Worm (Caenorhabditis elegans) whole organism, young adult: Measurements from ENCODE around the gene eif-1.
A peak's percentile ranks its signal among the peaks of the same experiment; 100 is the strongest.

Source experiments
- B0019.2 ChIP-seq: fragments of 200-800 bp; sonication (Bioruptor generic); conservative IDR thresholded peaks from 2 replicates; pipeline ENCODE4 v1.3.6; 2022; ENCODE audit warnings: missing genetic modification reagents, missing genetic modification characterization, missing compliant biosample characterization
- F33H1.4 ChIP-seq: fragments of 200-800 bp; sonication (Bioruptor generic); IDR thresholded peaks from 2 replicates; pipeline ENCODE4 v1.3.6; 2022; ENCODE audit warnings: missing genetic modification reagents, missing genetic modification characterization, missing compliant biosample characterization
- Y56A3A.18 ChIP-seq: fragments of 200-800 bp; sonication (Bioruptor generic); IDR thresholded peaks from 2 replicates; pipeline ENCODE4 v1.3.6; 2022; ENCODE audit warnings: missing genetic modification reagents, missing genetic modification characterization, missing compliant biosample characterization
- ama-1 ChIP-seq, 3 experiments: fragments of 150-350 bp in 1 of 3; sonication (generic microtip) in 2 of 3; optimal IDR thresholded peaks; 2 replicates each; lab custom pipeline; 2014 to 2018; ENCODE audit warnings: missing biosample characterization in 2 of 3, missing genetic modification characterization in 2 of 3, missing genetic modification reagents in 2 of 3
- aptf-2 ChIP-seq: fragments of 200-800 bp; sonication (Bioruptor generic); conservative IDR thresholded peaks from 2 replicates; pipeline ENCODE4 v1.3.6; 2022; ENCODE audit warnings: missing genetic modification reagents, missing genetic modification characterization, missing compliant biosample characterization
- aptf-3 ChIP-seq: fragments of 200-800 bp; sonication (Bioruptor generic); IDR thresholded peaks from 2 replicates; pipeline ENCODE4 v1.3.6; 2022; ENCODE audit warnings: missing genetic modification characterization, missing compliant biosample characterization
- attf-5 ChIP-seq: fragments of 200-800 bp; sonication (Bioruptor generic); optimal IDR thresholded peaks from 2 replicates; lab custom pipeline; 2018; ENCODE audit warnings: mild to moderate bottlenecking, missing genetic modification characterization, missing compliant biosample characterization
- attf-6 ChIP-seq: fragments of 200-800 bp; sonication (Bioruptor generic); IDR thresholded peaks from 2 replicates; pipeline ENCODE4 v1.3.6; 2022; ENCODE audit warnings: missing genetic modification reagents, missing genetic modification characterization, missing compliant biosample characterization
- bed-2 ChIP-seq: fragments of 200-800 bp; sonication (Bioruptor generic); IDR thresholded peaks from 2 replicates; pipeline ENCODE4 v1.3.6; 2022; ENCODE audit warnings: missing genetic modification reagents, missing genetic modification characterization, missing compliant biosample characterization
- cebp-1 ChIP-seq, 2 experiments: fragments of 200-800 bp in 1 of 2; sonication (Bioruptor generic) in 1 of 2; sonication (generic microtip) in 1 of 2; IDR thresholded peaks in 1 of 2; optimal IDR thresholded peaks in 1 of 2; 2 replicates each; pipeline versions ENCODE4 v1.3.6 to Lab custom; 2017 to 2022; ENCODE audit warnings: missing compliant biosample characterization in 2 of 2, missing genetic modification characterization in 2 of 2, mild to moderate bottlenecking in 1 of 2, missing genetic modification reagents in 1 of 2, moderate library complexity in 1 of 2
- ceh-100 ChIP-seq: fragments of 200-800 bp; sonication (Bioruptor generic); IDR thresholded peaks from 2 replicates; pipeline ENCODE4 v1.3.6; 2022; ENCODE audit warnings: missing genetic modification reagents, missing genetic modification characterization, missing compliant biosample characterization
- ceh-27 ChIP-seq: fragments of 200-800 bp; sonication (Bioruptor generic); optimal IDR thresholded peaks from 2 replicates; lab custom pipeline; 2018; ENCODE audit warnings: mild to moderate bottlenecking, missing genetic modification characterization, moderate library complexity, missing compliant biosample characterization
- ceh-79 ChIP-seq: sonication (generic microtip); optimal IDR thresholded peaks from 2 replicates; lab custom pipeline; 2017; ENCODE audit warnings: mild to moderate bottlenecking, missing genetic modification characterization, missing compliant biosample characterization
- chd-7 ChIP-seq: sonication (generic microtip); optimal IDR thresholded peaks from 2 replicates; lab custom pipeline; 2016; ENCODE audit warnings: mild to moderate bottlenecking, missing genetic modification characterization, moderate library complexity, missing compliant biosample characterization
- die-1 ChIP-seq: sonication (generic microtip); optimal IDR thresholded peaks from 2 replicates; lab custom pipeline; 2016; ENCODE audit warnings: missing genotype, mild to moderate bottlenecking, missing genetic modification characterization, missing compliant biosample characterization
- dpl-1 ChIP-seq: fragments of 150-350 bp; optimal IDR thresholded peaks from 2 replicates; lab custom pipeline; 2014; ENCODE audit warnings: missing biosample characterization, missing genetic modification reagents, missing genetic modification characterization
- egrh-3 ChIP-seq: fragments of 200-800 bp; sonication (Bioruptor generic); IDR thresholded peaks from 2 replicates; pipeline ENCODE4 v1.3.6; 2022; ENCODE audit warnings: missing genetic modification reagents, missing genetic modification characterization, missing compliant biosample characterization
- hmg-1.2 ChIP-seq: fragments of 200-800 bp; sonication (Bioruptor generic); IDR thresholded peaks from 2 replicates; pipeline ENCODE4 v1.3.6; 2022; ENCODE audit warnings: missing genetic modification reagents, missing genetic modification characterization, missing compliant biosample characterization
- let-607 ChIP-seq, 2 experiments: fragments of 200-800 bp in 1 of 2; sonication (Bioruptor generic) in 1 of 2; sonication (generic microtip) in 1 of 2; optimal IDR thresholded peaks; 2 replicates each; lab custom pipeline; 2016 to 2018; ENCODE audit warnings: mild to moderate bottlenecking in 2 of 2, missing compliant biosample characterization in 2 of 2, missing genetic modification characterization in 2 of 2, moderate library complexity in 2 of 2, missing genotype in 1 of 2
- lsl-1 ChIP-seq: fragments of 200-800 bp; sonication (Bioruptor generic); optimal IDR thresholded peaks from 2 replicates; lab custom pipeline; 2018; ENCODE audit warnings: mild to moderate bottlenecking, missing genetic modification characterization, moderate library complexity, missing compliant biosample characterization
- lsy-27 ChIP-seq: sonication (generic microtip); optimal IDR thresholded peaks from 2 replicates; lab custom pipeline; 2017; ENCODE audit warnings: missing genetic modification characterization, mild to moderate bottlenecking, missing compliant biosample characterization, antibody characterized with exemption, missing genotype, borderline replicate concordance; ENCODE audit not compliant: insufficient read depth
- mel-28 ChIP-seq: sonication (generic microtip); optimal IDR thresholded peaks from 2 replicates; lab custom pipeline; 2016; ENCODE audit warnings: borderline replicate concordance, mild to moderate bottlenecking, missing genetic modification characterization, missing compliant biosample characterization
- mes-4 ChIP-seq: sonication (generic microtip); optimal IDR thresholded peaks from 2 replicates; lab custom pipeline; 2016; ENCODE audit warnings: missing genotype, missing genetic modification characterization, missing compliant biosample characterization
- nfya-1 ChIP-seq: sonication (generic microtip); optimal IDR thresholded peaks from 2 replicates; lab custom pipeline; 2017; ENCODE audit warnings: antibody characterized with exemption, missing compliant biosample characterization, missing genetic modification characterization, borderline replicate concordance; ENCODE audit not compliant: insufficient read depth
- nhr-80 ChIP-seq: sonication (generic microtip); optimal IDR thresholded peaks from 2 replicates; lab custom pipeline; 2016; ENCODE audit warnings: missing genetic modification characterization, missing compliant biosample characterization
- nhr-90 ChIP-seq: sonication (generic microtip); optimal IDR thresholded peaks from 2 replicates; lab custom pipeline; 2016; ENCODE audit warnings: missing genotype, mild to moderate bottlenecking, missing genetic modification characterization, missing compliant biosample characterization
- pbrm-1 ChIP-seq: fragments of 200-800 bp; sonication (Bioruptor generic); IDR thresholded peaks from 2 replicates; pipeline ENCODE4 v1.3.6; 2022; ENCODE audit warnings: missing genetic modification reagents, missing genetic modification characterization, missing compliant biosample characterization
- rcor-1 ChIP-seq: fragments of 200-800 bp; sonication (Bioruptor generic); IDR thresholded peaks from 2 replicates; pipeline ENCODE4 v1.3.6; 2022; ENCODE audit warnings: missing genetic modification reagents, missing genetic modification characterization, missing compliant biosample characterization
- rpc-1 ChIP-seq, 2 experiments: fragments of 150-350 bp in 1 of 2; sonication (generic microtip) in 1 of 2; optimal IDR thresholded peaks; 2 replicates each; lab custom pipeline; 2014 to 2018; ENCODE audit warnings: missing biosample characterization in 1 of 2, missing genetic modification characterization in 1 of 2, missing genetic modification reagents in 1 of 2, missing genotype in 1 of 2
- snpc-1.3 ChIP-seq: sonication (generic microtip); optimal IDR thresholded peaks from 2 replicates; lab custom pipeline; 2017; ENCODE audit warnings: missing genetic modification characterization, mild to moderate bottlenecking, missing compliant biosample characterization, antibody characterized with exemption, moderate library complexity, missing genotype, missing genetic modification reagents; ENCODE audit not compliant: insufficient read depth
- snpc-3.4 ChIP-seq: sonication (generic microtip); optimal IDR thresholded peaks from 2 replicates; lab custom pipeline; 2017; ENCODE audit warnings: missing genetic modification characterization, mild to moderate bottlenecking, missing compliant biosample characterization, antibody characterized with exemption, moderate library complexity, missing genotype, missing genetic modification reagents
- snpc-4 ChIP-seq, 5 experiments: fragments of 150-350 bp in 1 of 5; sonication (generic microtip) in 4 of 5; optimal IDR thresholded peaks; 2 replicates each; lab custom pipeline; 2014 to 2018; ENCODE audit warnings: missing genetic modification characterization in 5 of 5, missing biosample characterization in 3 of 5, antibody characterized with exemption in 2 of 5, mild to moderate bottlenecking in 2 of 5, missing compliant biosample characterization in 2 of 5, missing genotype in 2 of 5, moderate library complexity in 2 of 5, missing genetic modification reagents in 1 of 5
- xnd-1 ChIP-seq: sonication (generic microtip); optimal IDR thresholded peaks from 2 replicates; lab custom pipeline; 2016; ENCODE audit warnings: missing genotype, missing genetic modification reagents, missing genetic modification characterization, missing compliant biosample characterization
- zfh-2 ChIP-seq: fragments of 200-800 bp; sonication (Bioruptor generic); conservative IDR thresholded peaks from 2 replicates; pipeline ENCODE4 v1.3.6; 2022; ENCODE audit warnings: missing genetic modification reagents, missing genetic modification characterization, missing compliant biosample characterization
- zim-3 ChIP-seq: sonication (generic microtip); optimal IDR thresholded peaks from 2 replicates; lab custom pipeline; 2017; ENCODE audit warnings: mild to moderate bottlenecking, missing genetic modification characterization, moderate library complexity, missing compliant biosample characterization
- ztf-22 ChIP-seq: fragments of 200-800 bp; sonication (Bioruptor generic); optimal IDR thresholded peaks from 2 replicates; lab custom pipeline; 2018; ENCODE audit warnings: mild to moderate bottlenecking, missing genetic modification characterization, moderate library complexity, missing compliant biosample characterization

The eif-1 gene

DNA sequence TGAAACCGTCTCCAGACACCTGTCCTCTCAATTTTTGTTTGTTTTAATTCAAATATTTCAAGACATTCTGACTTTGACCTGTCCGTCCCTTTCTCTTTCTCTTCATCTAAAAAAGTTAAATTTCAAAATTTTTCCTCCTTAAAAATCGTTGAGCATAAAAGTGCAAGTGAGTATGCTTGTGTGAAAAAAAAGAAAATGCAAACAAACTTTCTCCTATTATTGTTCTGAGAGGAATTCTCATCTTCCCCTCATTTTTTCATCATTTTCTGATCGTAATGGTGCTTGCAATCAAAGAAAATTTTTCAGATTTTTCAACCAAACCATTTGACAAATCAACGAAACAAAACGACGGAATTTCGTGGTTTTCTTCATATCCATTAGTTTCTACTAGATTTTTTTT lies 24.5 kb downstream of the eif-1 start, which contains the start of gene shc-2:
shc-2 (plus strand) TSS at position 301 of the 400 bp plus-strand sequence.
- TF ChIP-seq dpl-1 (GFP tag; lab: Kevin White, UChicago) (no peak), ceh-27 (GFP tag; lab: Kevin White, UChicago) (no peak), ceh-100 (GFP tag; lab: Robert Waterston, UW) (no peak), bed-2 (GFP tag; lab: Robert Waterston, UW) (no peak)

DNA sequence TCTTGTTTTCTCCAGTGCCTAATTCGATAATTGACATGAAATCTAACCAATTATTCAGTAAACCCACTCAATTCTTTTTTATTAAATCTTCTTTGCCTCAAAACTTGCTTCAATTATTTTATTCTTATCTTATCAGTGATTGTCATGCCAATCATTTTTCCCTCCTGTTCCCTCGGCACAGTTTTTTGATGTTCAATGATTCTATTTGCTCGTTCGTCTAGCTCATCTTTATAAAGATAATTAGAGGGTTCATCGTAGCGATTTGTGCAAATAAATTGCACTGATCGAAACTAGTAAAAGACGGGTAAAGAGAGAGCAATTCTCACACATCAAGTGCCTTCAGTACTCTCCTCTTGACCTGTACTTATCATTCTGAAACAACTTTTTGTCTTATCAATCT lies 25.7 kb downstream of the eif-1 start:
- TF ChIP-seq ceh-79 (tag; lab: Kevin White, UChicago) (no peak), nhr-80 (peak; percentile 81)

ce11 chrII:4966576-4966975 lies 26.8 kb downstream of the eif-1 start:
- TF ChIP-seq aptf-3 (no peak), aptf-2 (no peak), attf-6 (GFP tag; lab: Robert Waterston, UW) (no peak)

- TF ChIP-seq zfh-2 (no peak), nhr-80 (peak; percentile 45)
- TF ChIP-seq, all 124 proteins: peak for 1
Observed at ce11 chrII:4960690-4961089, 32.7 kb downstream of the eif-1 start.

DNA sequence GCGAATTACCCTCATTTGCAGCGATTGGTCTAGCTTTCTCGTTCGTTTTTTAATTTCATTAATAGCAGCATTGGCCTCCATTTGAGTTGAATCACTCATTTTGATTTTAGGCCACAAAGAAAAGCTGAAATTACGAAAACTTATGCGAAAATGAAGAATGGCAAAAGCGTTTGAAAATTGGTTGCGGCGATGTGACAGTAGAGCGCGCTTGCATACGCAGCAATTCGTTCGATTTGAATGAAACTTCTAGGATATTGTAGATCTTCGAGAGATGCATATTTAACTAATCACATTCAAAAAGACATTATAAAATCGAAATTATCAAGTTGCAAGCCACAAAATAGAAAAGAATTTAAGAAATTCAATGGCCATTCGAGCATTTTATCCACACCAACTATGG lies 33.7 kb downstream of the eif-1 start, which contains the start of gene ulp-2:
ulp-2 (minus strand) TSS at position 158 of the 400 bp plus-strand sequence.
- TF ChIP-seq hmg-1.2 (peak; percentile 15; the same call in 1 of the 2 replicates), nfya-1 (tag; lab: Kevin White, UChicago) (no peak)

DNA sequence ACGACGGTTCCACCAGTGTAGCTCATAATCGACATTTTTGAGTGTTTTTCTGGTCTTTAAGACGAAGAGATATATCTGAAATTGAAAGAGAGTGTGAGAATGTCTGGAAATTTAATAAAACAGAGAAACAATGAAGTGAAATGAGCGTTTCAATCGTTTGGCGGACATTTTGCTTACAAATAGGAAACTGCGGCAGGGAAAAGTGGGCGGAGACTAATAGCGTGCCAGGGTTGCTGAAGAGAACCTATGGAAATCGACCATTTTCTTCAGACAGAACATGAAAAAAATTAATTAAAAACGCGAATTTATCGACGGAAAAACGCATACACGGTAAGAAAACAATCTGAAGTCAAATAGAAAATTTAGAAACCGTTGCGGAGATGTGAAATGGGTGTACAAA lies 38.0 kb downstream of the eif-1 start, which contains the start of gene pbs-3:
pbs-3 (minus strand) TSS at position 75 of the 400 bp plus-strand sequence.
- TF ChIP-seq egrh-3 (GFP tag; lab: Robert Waterston, UW) (no peak), snpc-4 (GFP tag; optimal IDR thresholded peaks at IDR 0.05; lab: Kevin White, UChicago) (no peak), snpc-4 (tag; optimal IDR thresholded peaks at IDR 0.05; lab: Kevin White, UChicago) (peak in 1 of 4 experiments; percentile 16), rpc-1 (optimal IDR thresholded peaks at IDR 0.05; lab: Kevin White, UChicago) (peak; percentile 1), rpc-1 (tag; optimal IDR thresholded peaks at IDR 0.05; lab: Kevin White, UChicago) (no peak), aptf-2 (0 out of 2 replicates have a peak, but pooled peaks have one; percentile 44), xnd-1 (no peak), die-1 (no peak), ama-1 (optimal IDR thresholded peaks at IDR 0.05; lab: Kevin White, UChicago) (no peak), ama-1 (GFP tag; optimal IDR thresholded peaks at IDR 0.05; lab: Kevin White, UChicago) (no peak), cebp-1 (GFP tag; IDR thresholded peaks at IDR 0.05; lab: Robert Waterston, UW) (no peak), cebp-1 (tag; optimal IDR thresholded peaks at IDR 0.05; lab: Kevin White, UChicago) (no peak), chd-7 (tag; lab: Kevin White, UChicago) (no peak), let-607 (tag; optimal IDR thresholded peaks at IDR 0.05; lab: Kevin White, UChicago) (no peak), ztf-22 (GFP tag; lab: Kevin White, UChicago) (no peak), attf-5 (peak; percentile 81), Y56A3A.18 (GFP tag; lab: Robert Waterston, UW) (no peak), B0019.2 (GFP tag; lab: Robert Waterston, UW) (no peak), lsy-27 (tag; lab: Kevin White, UChicago) (no peak), rcor-1 (peak; percentile 33; the same call in 1 of the 2 replicates), lsl-1 (GFP tag; lab: Kevin White, UChicago) (peak; percentile 30), mes-4 (tag; lab: Kevin White, UChicago) (no peak), nhr-90 (tag; lab: Kevin White, UChicago) (no peak), snpc-1.3 (tag; lab: Kevin White, UChicago) (peak; percentile 34), zim-3 (no peak), attf-6 (GFP tag; lab: Robert Waterston, UW) (no peak), snpc-3.4 (tag; lab: Kevin White, UChicago) (no peak), mel-28 (tag; lab: Kevin White, UChicago) (no peak), F33H1.4 (GFP tag; lab: Robert Waterston, UW) (no peak), pbrm-1 (GFP tag; lab: Robert Waterston, UW) (peak; percentile 41; the same call in 1 of the 2 replicates)
